Fruit fly (Drosophila melanogaster) ovary, adult (tissue): ENCODE data around the gene CG42724.

Source experiments
- CG17801 ChIP-seq: fragments of 200-800 bp; optimal IDR thresholded peaks from 2 replicates; lab custom pipeline; 2019; ENCODE audit warnings: missing biosample characterization, mild to moderate bottlenecking, missing genetic modification characterization, moderate library complexity; ENCODE audit not compliant: partially characterized antibody

CG42724 gene

DNA sequence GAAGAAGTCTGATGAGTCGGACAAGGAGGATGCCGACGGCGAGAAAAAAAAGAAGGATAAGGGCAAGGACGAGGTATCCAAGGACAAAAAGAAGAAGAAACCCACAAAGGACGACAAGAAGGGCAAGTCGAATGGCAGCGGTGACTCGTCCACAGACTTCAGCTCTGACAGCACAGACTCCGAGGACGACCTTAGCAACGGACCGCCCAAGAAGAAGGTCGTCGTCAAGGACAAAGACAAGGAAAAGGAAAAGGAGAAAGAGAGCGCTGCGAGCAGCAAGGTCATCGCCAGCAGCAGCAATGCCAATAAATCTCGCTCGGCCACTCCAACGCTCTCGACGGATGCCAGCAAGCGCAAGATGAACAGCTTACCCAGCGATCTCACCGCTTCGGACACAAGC, 13.7 kb upstream of the CG42724 start:
- TF ChIP-seq CG17801 (GFP tag; lab: Kevin White, UChicago), result no peak

DNA sequence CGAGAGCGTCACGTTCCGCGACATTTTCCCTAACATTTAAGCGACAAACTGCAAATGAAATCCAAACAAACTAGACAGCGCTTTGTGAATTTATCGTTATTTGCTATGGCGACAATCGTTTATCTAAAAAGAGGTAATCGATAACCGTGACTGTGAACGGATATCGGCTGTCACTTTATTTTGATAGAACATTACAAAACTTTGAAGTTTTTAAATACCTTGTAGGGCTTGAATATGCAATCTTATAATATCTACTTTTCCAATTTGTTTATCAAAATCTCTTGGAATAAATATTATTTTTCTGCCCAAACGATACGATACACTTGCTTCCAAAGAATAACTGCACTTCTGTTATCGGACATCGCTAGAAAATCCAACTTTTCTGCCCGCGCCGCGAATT, 12.0 kb upstream of the CG42724 start, which contains the start of the genes CG1024 and TfIIFalpha:
Gene CG1024, minus strand, starts transcription at position 200 of the 400 bp plus-strand sequence.
Gene TfIIFalpha, plus strand, starts transcription at position 339 of the 400 bp plus-strand sequence.
- peak; percentile 24 for TF ChIP-seq CG17801 (GFP tag; lab: Kevin White, UChicago)

DNA sequence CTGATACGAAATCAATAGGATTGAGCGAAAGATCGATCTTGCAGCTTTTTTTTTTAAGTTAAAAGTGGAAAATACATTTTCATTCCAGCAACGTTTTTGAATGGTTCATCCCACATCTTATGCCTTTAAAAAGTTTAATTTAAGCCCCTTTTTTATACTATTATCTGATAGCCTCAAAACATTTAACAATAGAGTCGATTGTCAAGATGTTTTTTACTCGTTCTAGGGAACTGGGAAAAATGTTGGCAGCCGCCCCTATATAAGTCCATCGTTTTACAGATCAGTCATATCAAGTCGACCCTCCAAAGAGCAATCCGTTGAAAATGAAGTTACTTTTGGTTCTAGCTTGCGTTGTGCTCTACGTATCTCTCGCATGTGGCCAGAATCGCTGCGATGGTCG, 9.4 kb upstream of the CG42724 start, which contains the start of gene CG42537:
Gene CG42537, plus strand, starts transcription at position 301 of the 400 bp plus-strand sequence.
- TF ChIP-seq CG17801 (GFP tag; lab: Kevin White, UChicago), result no peak

DNA sequence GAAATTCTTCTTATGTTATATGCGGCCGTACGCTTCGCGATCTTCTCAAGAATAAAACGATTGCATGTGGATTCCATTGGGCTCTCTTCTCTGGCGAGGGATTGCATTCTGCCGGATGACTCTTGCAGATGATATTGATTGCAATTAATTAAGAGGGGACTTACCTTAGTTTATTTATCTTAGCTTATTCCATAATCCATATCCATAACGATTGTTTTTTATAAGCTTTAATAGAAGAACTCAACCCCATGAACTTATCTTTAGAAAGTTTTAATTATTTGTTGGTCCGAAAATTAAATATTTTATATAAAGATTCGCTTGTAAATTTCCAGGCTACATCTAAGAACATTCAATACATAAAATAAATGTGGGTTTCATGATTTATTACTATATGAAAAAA, 7.9 kb upstream of the CG42724 start, which contains the start of gene CRAT:
Gene CRAT, minus strand, starts transcription at position 101 of the 400 bp plus-strand sequence.
- TF ChIP-seq CG17801 (GFP tag; lab: Kevin White, UChicago), result no peak

DNA sequence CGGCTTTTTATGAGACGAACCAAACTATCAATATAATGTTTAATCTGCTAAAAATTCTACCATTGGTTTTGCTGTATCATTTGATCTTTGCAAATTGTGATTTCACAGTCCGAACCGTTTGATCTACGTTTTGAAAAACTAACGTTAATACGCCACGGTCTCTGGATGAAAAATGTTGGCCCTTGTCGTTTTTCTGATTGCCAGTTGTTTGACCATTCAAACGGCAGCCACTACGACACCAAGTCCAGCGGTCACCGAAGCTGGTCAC, 6.2 kb upstream of the CG42724 start, which contains the start of gene CG42564:
Gene CG42564, plus strand, starts transcription at position 169 of the 268 bp plus-strand sequence.
- TF ChIP-seq CG17801 (GFP tag; lab: Kevin White, UChicago), result no peak

DNA sequence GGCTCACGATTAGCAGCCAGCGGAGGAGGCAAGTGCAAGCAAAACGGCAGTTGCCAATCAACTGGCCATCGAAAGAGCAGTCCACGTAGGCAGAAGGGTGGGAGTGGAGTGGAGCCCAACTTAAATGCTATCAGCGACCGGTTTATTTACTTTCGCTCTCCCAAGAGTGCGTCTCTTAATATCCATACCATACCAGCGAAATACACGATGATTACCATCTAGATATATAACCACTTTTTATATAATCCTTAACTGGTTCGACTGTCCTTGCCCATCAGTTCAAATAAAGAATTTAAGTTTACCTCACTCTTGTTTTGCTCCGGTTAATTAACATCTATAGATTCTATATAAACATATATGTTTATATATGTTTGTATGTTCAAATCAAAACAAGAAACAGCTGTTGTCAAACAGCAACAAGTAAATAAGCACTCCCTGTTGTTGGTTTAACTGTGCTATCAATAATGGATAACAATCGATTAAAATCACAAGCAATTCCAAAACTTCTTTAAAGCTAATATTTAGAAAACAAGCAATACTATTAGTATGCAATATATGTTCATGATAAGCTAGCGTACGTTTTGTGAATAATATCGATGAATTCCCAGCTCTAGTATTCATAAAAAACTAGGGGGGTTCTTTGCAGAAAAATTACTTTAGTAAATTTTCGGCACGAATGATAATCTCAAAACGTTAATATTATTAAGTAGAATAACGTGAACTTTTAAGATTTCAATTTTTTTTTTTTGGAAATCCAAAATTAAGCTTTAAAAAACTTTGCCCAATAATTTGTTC, 5.6 kb upstream of the CG42724 start:
- TF ChIP-seq CG17801 (GFP tag; lab: Kevin White, UChicago), result no peak

DNA sequence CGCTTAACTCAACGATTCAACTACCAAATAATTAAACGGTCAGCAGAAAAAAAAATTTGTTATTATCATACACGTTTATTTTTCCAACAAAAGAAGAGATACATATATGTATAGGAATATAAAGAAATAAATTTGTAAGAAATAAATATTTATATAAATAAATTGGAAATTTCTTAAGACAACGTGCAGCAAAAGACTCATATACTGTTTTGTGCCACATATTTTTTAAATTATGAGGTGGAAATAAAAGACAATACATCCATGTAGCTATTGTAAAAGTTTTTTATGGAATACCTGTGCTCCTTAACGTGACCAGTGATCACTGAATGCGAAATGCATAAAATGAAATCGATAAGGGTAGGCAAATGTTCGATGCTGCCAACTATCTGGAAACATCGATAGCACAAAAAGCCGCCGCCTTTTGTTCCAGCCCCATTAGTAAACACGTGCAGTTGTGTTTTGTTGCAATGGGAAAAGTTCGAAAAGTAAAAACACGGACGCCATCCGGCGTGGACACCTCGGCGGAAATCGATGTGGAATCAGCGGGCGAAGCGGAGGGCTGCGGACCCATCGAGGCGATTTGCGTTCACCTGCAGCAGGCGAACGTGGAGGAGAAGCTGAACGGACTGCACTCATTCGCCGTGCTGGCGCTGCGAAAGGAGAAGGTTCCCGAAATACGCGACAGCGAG, 606 bp upstream of the CG42724 start, which contains the start of gene CG10286:
Gene CG10286, plus strand, starts transcription at position 416 of the 689 bp plus-strand sequence.
- no peak for TF ChIP-seq CG17801 (GFP tag; lab: Kevin White, UChicago)

DNA sequence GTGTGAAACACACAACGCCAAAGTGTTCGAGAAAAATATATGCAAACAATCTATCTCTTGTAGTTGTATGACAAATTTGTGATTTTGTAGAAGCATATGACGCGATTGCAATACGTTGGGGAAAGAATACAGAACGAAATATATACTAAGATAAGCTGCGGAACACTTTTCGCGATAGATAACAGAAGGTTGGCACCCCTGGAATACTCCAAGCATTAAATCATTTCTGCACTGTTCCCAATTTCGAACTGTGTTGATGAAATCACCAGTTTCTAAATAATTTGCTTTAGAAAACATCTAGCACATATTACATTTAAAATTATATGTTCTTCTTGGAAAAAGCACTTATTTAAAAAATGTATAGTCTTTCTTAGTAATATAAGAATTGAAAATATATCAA, 13.7 kb downstream of the CG42724 start:
- TF ChIP-seq CG17801 (GFP tag; lab: Kevin White, UChicago), result no peak

DNA sequence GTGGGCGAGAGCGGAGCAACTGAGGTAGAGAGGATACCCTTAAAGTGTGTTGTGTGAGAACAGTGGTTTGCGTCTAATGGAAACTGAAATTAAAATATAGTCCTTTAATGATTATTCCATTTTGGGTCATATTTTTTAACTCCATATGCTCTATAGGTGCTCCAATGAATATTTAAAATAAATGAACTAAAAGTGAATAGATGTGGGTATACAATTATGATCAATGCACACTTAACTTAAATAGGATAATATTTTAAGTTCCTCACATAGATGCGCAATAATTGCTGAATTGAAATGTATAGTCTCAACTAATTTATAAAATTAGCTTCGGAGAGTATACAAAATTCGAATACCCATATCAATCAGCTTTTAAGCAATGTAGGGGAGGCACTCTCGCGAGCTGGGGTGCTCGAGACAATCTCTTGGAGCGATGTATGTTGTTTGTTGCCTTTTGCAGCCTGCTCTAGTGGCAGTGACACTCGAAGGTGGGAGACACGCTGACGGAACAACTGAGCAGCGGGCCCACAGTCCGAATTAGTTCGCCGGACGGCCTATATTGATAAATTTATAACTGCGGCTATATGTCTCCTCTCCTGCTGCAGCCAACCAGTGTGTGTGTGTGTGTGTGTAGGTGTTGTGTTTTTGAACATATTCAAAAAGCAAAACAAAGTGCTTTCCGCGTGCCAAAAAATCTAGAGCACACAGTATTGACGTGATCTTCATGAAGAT, 14.3 kb downstream of the CG42724 start:
- TF ChIP-seq CG17801 (GFP tag; lab: Kevin White, UChicago), result peak; percentile 58

DNA sequence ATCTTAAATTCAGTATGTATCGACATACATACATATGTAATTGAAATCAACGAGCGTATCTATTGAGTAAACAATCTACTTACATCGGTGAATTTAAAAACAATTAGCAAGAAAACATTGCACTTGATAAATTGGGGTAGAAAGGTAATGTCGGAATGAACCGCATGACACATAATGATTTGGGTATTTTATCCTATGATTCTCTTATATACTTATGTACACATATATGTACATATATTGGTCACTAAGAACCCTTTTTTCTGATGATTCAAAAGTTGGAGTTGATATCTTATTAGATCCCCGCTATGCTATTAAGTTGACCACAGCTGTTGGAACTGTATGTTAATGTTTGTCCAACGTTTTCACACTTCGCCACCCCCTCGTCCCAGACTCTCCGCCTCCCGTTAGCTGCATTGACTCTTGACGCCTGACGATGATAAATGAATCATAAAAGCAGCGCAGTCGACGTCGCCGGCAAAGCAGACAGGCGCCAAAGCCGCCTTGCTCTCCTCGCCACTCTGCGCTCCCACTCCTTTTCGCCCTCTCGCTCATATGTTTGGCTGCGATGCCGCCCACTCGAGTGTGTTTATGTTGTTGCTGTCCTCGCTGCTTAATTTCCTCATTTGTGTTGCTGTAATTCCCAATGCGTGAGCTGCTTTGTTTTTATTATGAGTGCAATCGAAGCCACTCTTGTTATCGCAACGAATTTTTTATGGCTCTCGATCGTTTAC, 15.0 kb downstream of the CG42724 start:
- no peak for TF ChIP-seq CG17801 (GFP tag; lab: Kevin White, UChicago)

DNA sequence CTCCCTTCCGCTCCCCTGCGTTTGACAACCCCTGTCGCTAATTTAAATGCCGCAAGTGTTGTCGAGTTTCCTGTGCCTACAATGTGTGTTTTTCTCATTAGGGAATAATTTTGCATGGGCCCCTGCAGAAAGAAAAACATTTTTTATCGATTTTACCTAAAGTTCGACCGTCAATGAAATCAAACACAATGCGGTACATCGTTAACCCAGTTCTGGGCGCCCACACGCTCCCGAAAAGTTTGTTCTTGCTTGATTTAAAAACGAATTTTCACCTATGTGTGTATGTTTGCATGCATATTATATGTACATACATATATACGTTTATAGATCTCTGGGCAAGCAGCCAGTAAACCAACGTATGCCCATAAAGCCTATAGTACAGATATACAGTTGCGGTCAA, 15.7 kb downstream of the CG42724 start:
- TF ChIP-seq CG17801 (GFP tag; lab: Kevin White, UChicago), result no peak

DNA sequence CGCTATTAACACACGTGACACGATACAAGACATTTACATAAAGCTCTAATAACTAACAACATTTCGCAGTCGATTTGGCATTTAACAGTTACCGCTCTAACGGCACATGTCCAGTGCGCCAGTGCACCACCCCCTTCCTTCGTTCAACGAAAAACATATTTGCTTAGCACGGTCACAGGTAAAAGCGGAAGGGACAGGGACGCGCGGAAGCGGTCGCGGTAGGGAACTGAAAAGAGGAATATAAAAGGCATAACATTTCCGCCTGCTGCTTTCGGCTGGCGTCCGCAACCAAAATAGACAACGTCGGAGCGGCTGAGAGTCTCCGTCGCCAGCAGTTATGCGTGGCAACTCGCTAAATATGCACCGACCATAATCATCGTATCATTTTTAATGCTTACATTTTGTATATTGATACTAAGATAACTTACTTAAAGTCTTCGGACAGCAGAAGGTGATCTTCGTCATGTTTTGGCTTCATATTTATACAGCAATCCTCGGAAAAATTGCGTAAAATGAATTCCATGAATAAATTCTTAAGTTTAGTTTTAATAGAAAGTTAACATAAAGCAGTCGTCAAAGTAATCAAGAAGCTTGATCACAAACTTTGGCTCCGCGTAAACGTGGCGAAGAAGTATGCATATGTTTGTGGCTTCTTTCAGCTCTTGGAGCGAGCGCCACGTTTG, 16.3 kb downstream of the CG42724 start:
- no peak for TF ChIP-seq CG17801 (GFP tag; lab: Kevin White, UChicago)

DNA sequence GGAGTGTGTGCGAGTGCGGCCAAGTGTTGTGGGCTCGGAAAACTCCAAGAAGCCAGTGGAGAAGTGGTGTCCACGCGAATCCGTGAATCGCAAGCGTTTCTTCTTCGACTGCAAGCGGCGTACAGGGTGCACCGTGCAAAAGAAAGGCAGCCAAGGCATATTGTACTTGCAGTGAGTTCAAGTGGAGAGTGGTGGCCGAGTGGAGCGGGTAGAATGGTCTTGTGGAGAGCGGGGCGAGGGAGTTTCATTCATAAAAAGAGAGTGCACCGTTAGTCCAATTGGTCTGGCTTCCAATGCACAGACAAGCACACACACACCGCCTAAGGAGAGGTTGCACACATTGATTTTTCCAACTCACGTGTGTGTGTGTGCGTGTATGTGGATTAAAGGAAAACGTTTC, 16.9 kb downstream of the CG42724 start:
- no peak for TF ChIP-seq CG17801 (GFP tag; lab: Kevin White, UChicago)

DNA sequence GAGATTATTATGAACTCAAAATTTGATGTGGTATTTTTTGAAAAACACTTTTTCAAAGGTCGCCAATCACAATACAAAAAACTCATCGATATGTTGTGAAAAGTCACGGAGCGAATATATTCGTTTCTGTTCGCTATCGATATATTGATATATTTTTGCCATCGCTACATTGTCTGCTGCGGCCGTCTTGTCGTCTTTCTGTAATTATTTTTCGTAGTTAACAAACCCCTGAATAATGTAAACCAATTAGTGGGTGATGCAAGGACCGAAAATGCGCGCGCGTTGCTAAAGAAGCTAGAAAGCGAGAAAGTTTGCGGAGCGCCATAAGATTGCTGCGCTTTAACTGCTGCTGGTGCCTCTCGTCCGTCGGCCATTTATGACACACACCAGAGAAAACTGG, 17.3 kb downstream of the CG42724 start, which contains the start of gene Pak:
Gene Pak, plus strand, starts transcription at position 142 of the 400 bp plus-strand sequence.
- TF ChIP-seq CG17801 (GFP tag; lab: Kevin White, UChicago), result no peak
